Fruit fly (Drosophila melanogaster) whole organism, embryonic: ENCODE measurements around the gene Sgt1.

ENCODE experiments used
- Asciz ChIP-seq: fragments of 200-800 bp; sonication (Bioruptor generic); optimal IDR thresholded peaks from 2 replicates; lab custom pipeline; 2017; ENCODE audit warnings: missing biosample characterization, mild to moderate bottlenecking, missing genetic modification characterization, missing genetic modification reagents
- CG10209 ChIP-seq: fragments of 200-800 bp; sonication (Bioruptor generic); optimal IDR thresholded peaks from 3 replicates; lab custom pipeline; 2017; ENCODE audit warnings: missing biosample characterization, mild to moderate bottlenecking, missing genetic modification characterization, missing genetic modification reagents
- CG10366 ChIP-seq: fragments of 200-800 bp; sonication (Bioruptor generic); IDR thresholded peaks from 2 replicates; pipeline ENCODE4 v1.3.6; 2022; ENCODE audit warnings: missing biosample characterization, missing genetic modification characterization
- CG12071 ChIP-seq: fragments of 200-800 bp; sonication (Bioruptor generic); optimal IDR thresholded peaks from 3 replicates; lab custom pipeline; 2018; ENCODE audit warnings: missing biosample characterization, mild to moderate bottlenecking, missing genetic modification characterization
- CG12219 ChIP-seq: fragments of 200-800 bp; sonication (Bioruptor generic); optimal IDR thresholded peaks from 3 replicates; lab custom pipeline; 2018; ENCODE audit warnings: missing biosample characterization, mild to moderate bottlenecking, missing genetic modification characterization
- CG12391 ChIP-seq: fragments of 200-800 bp; sonication (Bioruptor generic); optimal IDR thresholded peaks from 3 replicates; lab custom pipeline; 2018; ENCODE audit warnings: missing biosample characterization, mild to moderate bottlenecking, missing genetic modification characterization, moderate library complexity
- CG12659 ChIP-seq: fragments of 200-800 bp; sonication (Bioruptor generic); optimal IDR thresholded peaks from 3 replicates; lab custom pipeline; 2017; ENCODE audit warnings: mild to moderate bottlenecking, missing biosample characterization, missing genetic modification reagents, missing genetic modification characterization
- CG13296 ChIP-seq: fragments of 200-800 bp; sonication (Bioruptor generic); optimal IDR thresholded peaks from 3 replicates; lab custom pipeline; 2018; ENCODE audit warnings: missing biosample characterization, mild to moderate bottlenecking, missing genetic modification characterization
- CG15011 ChIP-seq: fragments of 200-800 bp; sonication (Bioruptor generic); optimal IDR thresholded peaks from 3 replicates; lab custom pipeline; 2018; ENCODE audit warnings: missing biosample characterization, mild to moderate bottlenecking, missing genetic modification characterization
- CG15479 ChIP-seq: fragments of 200-800 bp; sonication (Bioruptor generic); optimal IDR thresholded peaks from 3 replicates; lab custom pipeline; 2019; ENCODE audit warnings: missing biosample characterization, mild to moderate bottlenecking, missing genetic modification characterization, moderate library complexity
- CG2120 ChIP-seq: fragments of 200-800 bp; sonication (Bioruptor generic); optimal IDR thresholded peaks from 3 replicates; lab custom pipeline; 2016; ENCODE audit warnings: missing biosample characterization, missing genetic modification characterization
- CG2202 ChIP-seq: fragments of 200-800 bp; sonication (Bioruptor generic); optimal IDR thresholded peaks from 2 replicates; lab custom pipeline; 2018; ENCODE audit warnings: missing biosample characterization, mild to moderate bottlenecking, missing genetic modification characterization
- CG30403 ChIP-seq: fragments of 200-800 bp; sonication (Bioruptor generic); optimal IDR thresholded peaks from 3 replicates; lab custom pipeline; 2016; ENCODE audit warnings: missing biosample characterization, missing genetic modification characterization
- CG31365 ChIP-seq: fragments of 200-800 bp; sonication (Bioruptor generic); optimal IDR thresholded peaks from 2 replicates; lab custom pipeline; 2018; ENCODE audit warnings: missing biosample characterization, mild to moderate bottlenecking, missing genetic modification characterization
- CG32532 ChIP-seq: fragments of 200-800 bp; sonication (Bioruptor generic); IDR thresholded peaks from 2 replicates; pipeline ENCODE4 v1.3.6; 2022; ENCODE audit warnings: missing biosample characterization, missing genetic modification characterization
- CG5180 ChIP-seq: fragments of 200-800 bp; sonication (Bioruptor generic); optimal IDR thresholded peaks from 3 replicates; lab custom pipeline; 2017; ENCODE audit warnings: missing biosample characterization, missing genetic modification characterization, mild to moderate bottlenecking, moderate library complexity, missing genetic modification reagents
- CG6813 ChIP-seq: fragments of 200-800 bp; sonication (Bioruptor generic); optimal IDR thresholded peaks from 2 replicates; lab custom pipeline; 2017; ENCODE audit warnings: missing biosample characterization, missing genetic modification characterization, mild to moderate bottlenecking, moderate library complexity, missing genetic modification reagents
- CG7928 ChIP-seq: fragments of 200-800 bp; sonication (Bioruptor generic); optimal IDR thresholded peaks from 2 replicates; lab custom pipeline; 2017; ENCODE audit warnings: missing biosample characterization, mild to moderate bottlenecking, missing genetic modification characterization
- CG7963 ChIP-seq: fragments of 200-800 bp; sonication (Bioruptor generic); IDR thresholded peaks from 3 replicates; pipeline ENCODE4 v1.3.6; 2022; ENCODE audit warnings: missing biosample characterization, missing genetic modification characterization; ENCODE audit not compliant: partially characterized antibody
- CG8924 ChIP-seq: fragments of 200-800 bp; optimal IDR thresholded peaks from 3 replicates; lab custom pipeline; 2019; ENCODE audit warnings: missing biosample characterization, mild to moderate bottlenecking, missing genetic modification characterization, moderate library complexity
- Dek ChIP-seq: fragments of 200-800 bp; sonication (Bioruptor generic); optimal IDR thresholded peaks from 3 replicates; lab custom pipeline; 2019; ENCODE audit warnings: missing biosample characterization, mild to moderate bottlenecking, missing genetic modification characterization, moderate library complexity
- Drgx ChIP-seq: fragments of 200-800 bp; sonication (Bioruptor generic); IDR thresholded peaks from 2 replicates; pipeline ENCODE4 v1.3.6; 2022; ENCODE audit warnings: missing biosample characterization, missing genetic modification characterization
- Fer3 ChIP-seq: fragments of 200-800 bp; sonication (Bioruptor generic); optimal IDR thresholded peaks from 2 replicates; lab custom pipeline; 2018; ENCODE audit warnings: missing biosample characterization, mild to moderate bottlenecking, missing genetic modification characterization, moderate library complexity
- Hand ChIP-seq: fragments of 200-800 bp; sonication (Bioruptor generic); optimal IDR thresholded peaks from 2 replicates; lab custom pipeline; 2017; ENCODE audit warnings: mild to moderate bottlenecking, missing biosample characterization, missing genetic modification reagents, missing genetic modification characterization
- Hmr ChIP-seq: fragments of 200-800 bp; sonication (Bioruptor generic); optimal IDR thresholded peaks from 3 replicates; lab custom pipeline; 2017; ENCODE audit warnings: mild to moderate bottlenecking, missing biosample characterization, missing genetic modification reagents, missing genetic modification characterization
- Jarid2 ChIP-seq: fragments of 200-800 bp; sonication (Bioruptor generic); optimal IDR thresholded peaks from 3 replicates; lab custom pipeline; 2017; ENCODE audit warnings: mild to moderate bottlenecking, missing biosample characterization, missing genetic modification reagents, missing genetic modification characterization
- Med ChIP-seq: fragments of 200-800 bp; sonication (Bioruptor generic); peaks from one replicate; lab custom pipeline; 2016; ENCODE audit warnings: missing biosample characterization, missing genetic modification characterization, mild to moderate bottlenecking, inconsistent platforms, moderate library complexity
- Meics ChIP-seq: fragments of 200-800 bp; sonication (Bioruptor generic); optimal IDR thresholded peaks from 2 replicates; lab custom pipeline; 2017; ENCODE audit warnings: missing biosample characterization, mild to moderate bottlenecking, missing genetic modification characterization
- NFAT ChIP-seq: fragments of 200-800 bp; sonication (Bioruptor generic); IDR thresholded peaks from 2 replicates; pipeline ENCODE4 v1.3.6; 2022; ENCODE audit warnings: missing biosample characterization, missing genetic modification characterization
- Opbp ChIP-seq: fragments of 200-800 bp; sonication (Bioruptor generic); IDR thresholded peaks from 3 replicates; pipeline ENCODE4 v1.3.6; 2022; ENCODE audit warnings: missing biosample characterization, missing genetic modification characterization; ENCODE audit not compliant: partially characterized antibody
- Pdp1 ChIP-seq, 2 experiments: fragments of 200-800 bp; sonication (Bioruptor generic); optimal IDR thresholded peaks; 3 replicates each; lab custom pipeline; 2016; ENCODE audit warnings: missing biosample characterization in 2 of 2, missing genetic modification characterization in 2 of 2, mild to moderate bottlenecking in 1 of 2, moderate library complexity in 1 of 2
- Rfx ChIP-seq: fragments of 200-800 bp; sonication (Bioruptor generic); IDR thresholded peaks from 2 replicates; pipeline ENCODE4 v1.3.6; 2022; ENCODE audit warnings: missing biosample characterization, missing genetic modification characterization
- Trl ChIP-seq, 3 experiments: fragments of >200 bp in 2 of 3; fragments of 200-800 bp in 1 of 3; sonication (Bioruptor generic) in 1 of 3; optimal IDR thresholded peaks; 2 replicates in 1 of 3; 3 replicates in 2 of 3; lab custom pipeline; 2016 to 2017; ENCODE audit warnings: missing biosample characterization in 1 of 3, missing genetic modification characterization in 1 of 3
- br ChIP-seq: fragments of >200 bp; optimal IDR thresholded peaks from 2 replicates; lab custom pipeline; 2017
- ems ChIP-seq: fragments of 200-800 bp; sonication (Bioruptor generic); optimal IDR thresholded peaks from 3 replicates; lab custom pipeline; 2016; ENCODE audit warnings: missing biosample characterization, missing genetic modification characterization
- eyg ChIP-seq: fragments of 200-800 bp; sonication (Bioruptor generic); optimal IDR thresholded peaks from 3 replicates; lab custom pipeline; 2016; ENCODE audit warnings: missing biosample characterization, missing genetic modification characterization
- grau ChIP-seq: fragments of 200-800 bp; optimal IDR thresholded peaks from 3 replicates; lab custom pipeline; 2019; ENCODE audit warnings: missing biosample characterization, mild to moderate bottlenecking, missing genetic modification characterization, moderate library complexity
- hbn ChIP-seq: fragments of 200-800 bp; sonication (Bioruptor generic); IDR thresholded peaks from 2 replicates; pipeline ENCODE4 v1.3.6; 2022; ENCODE audit warnings: missing biosample characterization, missing genetic modification characterization; ENCODE audit not compliant: partially characterized antibody
- hkb ChIP-seq, 2 experiments: fragments of 200-800 bp in 1 of 2; fragments of >200 bp in 1 of 2; sonication (Bioruptor generic) in 1 of 2; IDR thresholded peaks in 1 of 2; optimal IDR thresholded peaks in 1 of 2; 2 replicates each; pipeline versions ENCODE4 v1.3.6 to Lab custom; 2017 to 2022; ENCODE audit warnings: missing biosample characterization in 1 of 2, missing genetic modification characterization in 1 of 2
- lilli ChIP-seq: fragments of 200-800 bp; sonication (Bioruptor generic); optimal IDR thresholded peaks from 3 replicates; lab custom pipeline; 2016; ENCODE audit warnings: missing biosample characterization, missing genetic modification characterization
- pho ChIP-seq: fragments of 200-800 bp; sonication (Bioruptor generic); optimal IDR thresholded peaks from 2 replicates; lab custom pipeline; 2016; ENCODE audit warnings: missing biosample characterization, missing genetic modification characterization
- row ChIP-seq: fragments of 200-800 bp; sonication (Bioruptor generic); IDR thresholded peaks from 3 replicates; pipeline ENCODE4 v1.3.6; 2022; ENCODE audit warnings: missing biosample characterization, missing genetic modification characterization
- sd ChIP-seq: fragments of 200-800 bp; sonication (Bioruptor generic); optimal IDR thresholded peaks from 3 replicates; lab custom pipeline; 2018; ENCODE audit warnings: missing biosample characterization, mild to moderate bottlenecking, missing genetic modification characterization, moderate library complexity
- sens ChIP-seq: fragments of 200-800 bp; sonication (Bioruptor generic); peaks from one replicate; lab custom pipeline; 2016; ENCODE audit warnings: missing biosample characterization, missing genetic modification characterization
- slbo ChIP-seq: fragments of 200-800 bp; sonication (Bioruptor generic); IDR thresholded peaks from 2 replicates; pipeline ENCODE4 v1.3.6; 2022; ENCODE audit warnings: missing biosample characterization, missing genetic modification characterization
- so ChIP-seq: fragments of 200-800 bp; sonication (Bioruptor generic); IDR thresholded peaks from 3 replicates; pipeline ENCODE4 v1.3.6; 2022; ENCODE audit warnings: missing biosample characterization, missing genetic modification characterization
- vvl ChIP-seq: fragments of 200-800 bp; sonication (Bioruptor generic); IDR thresholded peaks from 2 replicates; pipeline ENCODE4 v1.3.6; 2022; ENCODE audit warnings: missing biosample characterization, missing genetic modification characterization

Sgt1 gene

dm6 chr3R:8317709-8318335, 12.7 kb upstream of the Sgt1 start:
- TF ChIP-seq Meics (GFP tag; lab: Kevin White, UChicago) (peak; percentile 35), CG15479 (GFP tag; lab: Kevin White, UChicago) (peak; percentile 13), CG30403 (GFP tag; lab: Kevin White, UChicago) (peak; percentile 3), hbn (GFP tag; lab: Robert Waterston, UW) (no peak), Opbp (GFP tag; lab: Robert Waterston, UW) (0 out of 3 replicates have a peak, but pooled peaks have one; percentile 25), vvl (GFP tag; lab: Robert Waterston, UW) (peak; percentile 42; the same call in 1 of the 2 replicates), CG8924 (peak; percentile 25), Med (GFP tag; lab: Kevin White, UChicago) (peak; percentile 79), CG10366 (peak; percentile 68), lilli (peak; percentile 25), CG12391 (tag; lab: Kevin White, UChicago) (peak; percentile 23), Dek (tag; lab: Kevin White, UChicago) (peak; percentile 33), eyg (GFP tag; lab: Kevin White, UChicago) (no peak), CG5180 (GFP tag; lab: Kevin White, UChicago) (peak; percentile 45), CG6813 (GFP tag; lab: Kevin White, UChicago) (peak; percentile 46), pho (GFP tag; lab: Kevin White, UChicago) (no peak), Pdp1 (GFP tag; optimal IDR thresholded peaks at IDR 0.05; lab: Kevin White, UChicago) (peak in 1 of 2 experiments; percentile 69), CG15011 (GFP tag; lab: Kevin White, UChicago) (peak; percentile 13), CG2202 (tag; lab: Kevin White, UChicago) (no peak), NFAT (no peak), CG13296 (GFP tag; lab: Kevin White, UChicago) (peak; percentile 42), Asciz (GFP tag; lab: Kevin White, UChicago) (peak; percentile 26), CG12659 (peak; percentile 12), Drgx (GFP tag; lab: Robert Waterston, UW) (peak; percentile 48), CG2120 (peak; percentile 61), row (GFP tag; lab: Robert Waterston, UW) (peak; percentile 47; the same call in 1 of the 3 replicates), so (GFP tag; lab: Robert Waterston, UW) (no peak), Trl (optimal IDR thresholded peaks at IDR 0.05; lab: Kevin White, UChicago) (peak in 1 of 2 experiments; percentile 60), Trl (GFP tag; optimal IDR thresholded peaks at IDR 0.05; lab: Kevin White, UChicago) (no peak), Hmr (peak; percentile 53), ems (no peak), CG12219 (GFP tag; lab: Kevin White, UChicago) (peak; percentile 14), Jarid2 (GFP tag; lab: Kevin White, UChicago) (peak; percentile 47), br (lab: Kevin White, UChicago) (no peak), CG32532 (GFP tag; lab: Robert Waterston, UW) (peak; percentile 48; the same call in 1 of the 2 replicates), grau (peak; percentile 49), sd (tag; lab: Kevin White, UChicago) (peak; percentile 41), hkb (optimal IDR thresholded peaks at IDR 0.05; lab: Kevin White, UChicago) (no peak), hkb (GFP tag; IDR thresholded peaks at IDR 0.05; lab: Robert Waterston, UW) (peak; percentile 15; the same call in 1 of the 2 replicates), slbo (GFP tag; lab: Robert Waterston, UW) (peak; percentile 49; the same call in 1 of the 2 replicates), Rfx (GFP tag; lab: Robert Waterston, UW) (peak; percentile 51; the same call in 1 of the 2 replicates), CG7928 (GFP tag; lab: Kevin White, UChicago) (no peak), Hand (GFP tag; lab: Kevin White, UChicago) (peak; percentile 1), Fer3 (peak; percentile 56), CG10209 (peak; percentile 18), CG12071 (GFP tag; lab: Kevin White, UChicago) (peak; percentile 9), sens (GFP tag; lab: Kevin White, UChicago) (peak; percentile 72), CG7963 (GFP tag; lab: Robert Waterston, UW) (no peak), CG31365 (peak; percentile 6)
